Fruit fly (Drosophila melanogaster) whole organism, prepupa: ENCODE data around the gene blp.

Experiments
- Blimp-1 ChIP-seq: fragments of 200-800 bp; sonication (Bioruptor generic); optimal IDR thresholded peaks from 3 replicates; lab custom pipeline; 2017; ENCODE audit warnings: missing biosample characterization, missing genetic modification characterization, mild to moderate bottlenecking, moderate library complexity, missing genetic modification reagents
- CG10631 ChIP-seq: fragments of 200-800 bp; sonication (Bioruptor generic); optimal IDR thresholded peaks from 2 replicates; lab custom pipeline; 2016; ENCODE audit warnings: missing biosample characterization, missing genetic modification characterization
- CG10669 ChIP-seq: fragments of 200-800 bp; sonication (Bioruptor generic); optimal IDR thresholded peaks from 3 replicates; lab custom pipeline; 2018; ENCODE audit warnings: missing biosample characterization, mild to moderate bottlenecking, missing genetic modification characterization, moderate library complexity
- CG11294 ChIP-seq: fragments of 200-800 bp; sonication (Bioruptor generic); IDR thresholded peaks from 2 replicates; pipeline ENCODE4 v1.3.6; 2022; ENCODE audit warnings: missing biosample characterization, missing genetic modification characterization
- CG11762 ChIP-seq: fragments of 200-800 bp; sonication (Bioruptor generic); optimal IDR thresholded peaks from 3 replicates; lab custom pipeline; 2016; ENCODE audit warnings: missing biosample characterization, missing genetic modification characterization; ENCODE audit not compliant: insufficient read depth
- CG11902 ChIP-seq: fragments of 200-800 bp; sonication (Bioruptor generic); optimal IDR thresholded peaks from 3 replicates; lab custom pipeline; 2016; ENCODE audit warnings: missing biosample characterization, missing genetic modification characterization
- CG15336 ChIP-seq: fragments of 200-800 bp; sonication (Bioruptor generic); IDR thresholded peaks from 2 replicates; pipeline ENCODE4 v1.3.6; 2022; ENCODE audit warnings: missing biosample characterization, missing genetic modification characterization
- CG1621 ChIP-seq: fragments of 200-800 bp; sonication (Bioruptor generic); optimal IDR thresholded peaks from 3 replicates; lab custom pipeline; 2018; ENCODE audit warnings: missing biosample characterization, mild to moderate bottlenecking, missing genetic modification characterization
- CG16779 ChIP-seq: fragments of 200-800 bp; sonication (Bioruptor generic); optimal IDR thresholded peaks from 3 replicates; lab custom pipeline; 2017; ENCODE audit warnings: missing biosample characterization, mild to moderate bottlenecking, missing genetic modification characterization
- CG31627 ChIP-seq: fragments of 200-800 bp; sonication (Bioruptor generic); optimal IDR thresholded peaks from 3 replicates; lab custom pipeline; 2016; ENCODE audit warnings: missing biosample characterization, missing genetic modification characterization
- CG32006 ChIP-seq: fragments of 200-800 bp; sonication (Bioruptor generic); optimal IDR thresholded peaks from 3 replicates; lab custom pipeline; 2017; ENCODE audit warnings: missing biosample characterization, mild to moderate bottlenecking, missing genetic modification characterization
- CG34406 ChIP-seq: fragments of 200-800 bp; sonication (Bioruptor generic); optimal IDR thresholded peaks from 3 replicates; lab custom pipeline; 2016; ENCODE audit warnings: missing biosample characterization, missing genetic modification characterization
- CG3919 ChIP-seq: fragments of 200-800 bp; sonication (Bioruptor generic); optimal IDR thresholded peaks from 3 replicates; lab custom pipeline; 2016; ENCODE audit warnings: missing biosample characterization, missing genetic modification characterization
- CG4318 ChIP-seq: fragments of 200-800 bp; sonication (Bioruptor generic); optimal IDR thresholded peaks from 3 replicates; lab custom pipeline; 2017; ENCODE audit warnings: missing biosample characterization, mild to moderate bottlenecking, missing genetic modification characterization
- CG6163 ChIP-seq: fragments of 200-800 bp; sonication (Bioruptor generic); IDR thresholded peaks from 3 replicates; pipeline ENCODE4 v1.3.6; 2022; ENCODE audit warnings: missing biosample characterization, missing genetic modification characterization
- CG6276 ChIP-seq: fragments of 200-800 bp; sonication (Bioruptor generic); optimal IDR thresholded peaks from 2 replicates; lab custom pipeline; 2017; ENCODE audit warnings: missing biosample characterization, mild to moderate bottlenecking, missing genetic modification characterization
- CG6792 ChIP-seq: fragments of 200-800 bp; sonication (Bioruptor generic); optimal IDR thresholded peaks from 3 replicates; lab custom pipeline; 2016; ENCODE audit warnings: missing biosample characterization, missing genetic modification characterization
- CG6854 ChIP-seq: fragments of 200-800 bp; sonication (Bioruptor generic); optimal IDR thresholded peaks from 2 replicates; lab custom pipeline; 2017; ENCODE audit warnings: missing biosample characterization, mild to moderate bottlenecking, missing genetic modification characterization
- CG8119 ChIP-seq: fragments of 200-800 bp; sonication (Bioruptor generic); IDR thresholded peaks from 3 replicates; pipeline ENCODE4 v1.3.6; 2022; ENCODE audit warnings: missing biosample characterization, missing genetic modification characterization
- CG8319 ChIP-seq: fragments of 200-800 bp; sonication (Bioruptor generic); optimal IDR thresholded peaks from 3 replicates; lab custom pipeline; 2016; ENCODE audit warnings: missing biosample characterization, missing genetic modification characterization
- CG8632 ChIP-seq: fragments of 200-800 bp; sonication (Bioruptor generic); optimal IDR thresholded peaks from 3 replicates; lab custom pipeline; 2016; ENCODE audit warnings: missing biosample characterization, missing genetic modification characterization
- CG9139 ChIP-seq: fragments of 200-800 bp; sonication (Bioruptor generic); optimal IDR thresholded peaks from 3 replicates; lab custom pipeline; 2017; ENCODE audit warnings: missing biosample characterization, mild to moderate bottlenecking, missing genetic modification characterization
- Eip75B ChIP-seq: fragments of 200-800 bp; sonication (Bioruptor generic); optimal IDR thresholded peaks from 3 replicates; lab custom pipeline; 2016; ENCODE audit warnings: missing biosample characterization, missing genetic modification characterization
- Eip78C ChIP-seq: fragments of 200-800 bp; sonication (Bioruptor generic); peaks from one replicate; lab custom pipeline; 2016; ENCODE audit warnings: missing biosample characterization, missing genetic modification characterization
- Gug ChIP-seq: fragments of 200-800 bp; sonication (Bioruptor generic); IDR thresholded peaks from 2 replicates; pipeline ENCODE4 v1.3.6; 2022; ENCODE audit warnings: missing biosample characterization, missing genetic modification characterization
- Hr39 ChIP-seq: fragments of 200-800 bp; sonication (Bioruptor generic); optimal IDR thresholded peaks from 2 replicates; lab custom pipeline; 2016; ENCODE audit warnings: missing biosample characterization, missing genetic modification characterization
- Hr4 ChIP-seq: fragments of 200-800 bp; sonication (Bioruptor generic); optimal IDR thresholded peaks from 3 replicates; lab custom pipeline; 2016; ENCODE audit warnings: missing biosample characterization, missing genetic modification characterization
- Lpt ChIP-seq: fragments of 200-800 bp; sonication (Bioruptor generic); optimal IDR thresholded peaks from 3 replicates; lab custom pipeline; 2016; ENCODE audit warnings: missing biosample characterization, missing genetic modification characterization
- OdsH ChIP-seq: fragments of 200-800 bp; sonication (Bioruptor generic); optimal IDR thresholded peaks from 3 replicates; lab custom pipeline; 2016; ENCODE audit warnings: missing biosample characterization, missing genetic modification characterization
- Smox ChIP-seq: fragments of 200-800 bp; sonication (Bioruptor generic); optimal IDR thresholded peaks from 3 replicates; lab custom pipeline; 2016; ENCODE audit warnings: missing biosample characterization, missing genetic modification characterization
- Sox14 ChIP-seq: fragments of 200-800 bp; sonication (Bioruptor generic); optimal IDR thresholded peaks from 3 replicates; lab custom pipeline; 2016; ENCODE audit warnings: missing biosample characterization, missing genetic modification characterization
- achi ChIP-seq: fragments of 200-800 bp; sonication (Bioruptor generic); optimal IDR thresholded peaks from 3 replicates; lab custom pipeline; 2016; ENCODE audit warnings: missing biosample characterization, missing genetic modification characterization
- acj6 ChIP-seq: fragments of 200-800 bp; sonication (Bioruptor generic); optimal IDR thresholded peaks from 3 replicates; lab custom pipeline; 2016; ENCODE audit warnings: missing biosample characterization, missing genetic modification characterization
- dac ChIP-seq: fragments of 200-800 bp; sonication (Bioruptor generic); optimal IDR thresholded peaks from 2 replicates; lab custom pipeline; 2017; ENCODE audit warnings: missing biosample characterization, mild to moderate bottlenecking, missing genetic modification characterization
- dsx ChIP-seq: fragments of 200-800 bp; optimal IDR thresholded peaks from 3 replicates; lab custom pipeline; 2019; ENCODE audit warnings: missing biosample characterization, mild to moderate bottlenecking, missing genetic modification characterization, moderate library complexity; ENCODE audit not compliant: poor library complexity, severe bottlenecking
- eg ChIP-seq: fragments of 200-800 bp; sonication (Bioruptor generic); IDR thresholded peaks from 3 replicates; pipeline ENCODE4 v1.3.6; 2022; ENCODE audit warnings: missing biosample characterization, missing genetic modification characterization
- esn ChIP-seq: fragments of 200-800 bp; sonication (Bioruptor generic); optimal IDR thresholded peaks from 2 replicates; lab custom pipeline; 2016; ENCODE audit warnings: missing biosample characterization, mild to moderate bottlenecking, missing genetic modification characterization, moderate library complexity
- fd59A ChIP-seq: fragments of 200-800 bp; sonication (Bioruptor generic); optimal IDR thresholded peaks from 2 replicates; lab custom pipeline; 2017; ENCODE audit warnings: missing biosample characterization, mild to moderate bottlenecking, missing genetic modification characterization, missing genetic modification reagents
- fd85E ChIP-seq: fragments of 200-800 bp; sonication (Bioruptor generic); optimal IDR thresholded peaks from 3 replicates; lab custom pipeline; 2016; ENCODE audit warnings: missing biosample characterization, missing genetic modification characterization
- fkh ChIP-seq: fragments of 200-800 bp; sonication (Bioruptor generic); optimal IDR thresholded peaks from 3 replicates; lab custom pipeline; 2017; ENCODE audit warnings: missing biosample characterization, mild to moderate bottlenecking, missing genetic modification characterization, moderate library complexity
- net ChIP-seq: fragments of 200-800 bp; sonication (Bioruptor generic); optimal IDR thresholded peaks from 3 replicates; lab custom pipeline; 2016; ENCODE audit warnings: missing biosample characterization, missing genetic modification characterization
- pdm3 ChIP-seq: fragments of 200-800 bp; sonication (Bioruptor generic); optimal IDR thresholded peaks from 3 replicates; lab custom pipeline; 2016; ENCODE audit warnings: missing biosample characterization, missing genetic modification characterization
- salr ChIP-seq, 2 experiments: fragments of 200-800 bp; sonication (Bioruptor generic); optimal IDR thresholded peaks; 3 replicates each; lab custom pipeline; 2016 to 2018; ENCODE audit warnings: missing biosample characterization in 2 of 2, missing genetic modification characterization in 2 of 2, mild to moderate bottlenecking in 1 of 2
- spab ChIP-seq: fragments of 200-800 bp; sonication (Bioruptor generic); optimal IDR thresholded peaks from 2 replicates; lab custom pipeline; 2017; ENCODE audit warnings: missing biosample characterization, mild to moderate bottlenecking, missing genetic modification characterization, missing genetic modification reagents
- svp ChIP-seq: fragments of 200-800 bp; sonication (Bioruptor generic); peaks from one replicate; lab custom pipeline; 2016; ENCODE audit warnings: missing biosample characterization, missing genetic modification characterization
- topi ChIP-seq: fragments of 200-800 bp; sonication (Bioruptor generic); optimal IDR thresholded peaks from 3 replicates; lab custom pipeline; 2016; ENCODE audit warnings: missing biosample characterization, missing genetic modification characterization
- vri ChIP-seq: fragments of 200-800 bp; sonication (Bioruptor generic); optimal IDR thresholded peaks from 3 replicates; lab custom pipeline; 2016; ENCODE audit warnings: missing biosample characterization, mild to moderate bottlenecking, missing genetic modification characterization

Gene blp

DNA sequence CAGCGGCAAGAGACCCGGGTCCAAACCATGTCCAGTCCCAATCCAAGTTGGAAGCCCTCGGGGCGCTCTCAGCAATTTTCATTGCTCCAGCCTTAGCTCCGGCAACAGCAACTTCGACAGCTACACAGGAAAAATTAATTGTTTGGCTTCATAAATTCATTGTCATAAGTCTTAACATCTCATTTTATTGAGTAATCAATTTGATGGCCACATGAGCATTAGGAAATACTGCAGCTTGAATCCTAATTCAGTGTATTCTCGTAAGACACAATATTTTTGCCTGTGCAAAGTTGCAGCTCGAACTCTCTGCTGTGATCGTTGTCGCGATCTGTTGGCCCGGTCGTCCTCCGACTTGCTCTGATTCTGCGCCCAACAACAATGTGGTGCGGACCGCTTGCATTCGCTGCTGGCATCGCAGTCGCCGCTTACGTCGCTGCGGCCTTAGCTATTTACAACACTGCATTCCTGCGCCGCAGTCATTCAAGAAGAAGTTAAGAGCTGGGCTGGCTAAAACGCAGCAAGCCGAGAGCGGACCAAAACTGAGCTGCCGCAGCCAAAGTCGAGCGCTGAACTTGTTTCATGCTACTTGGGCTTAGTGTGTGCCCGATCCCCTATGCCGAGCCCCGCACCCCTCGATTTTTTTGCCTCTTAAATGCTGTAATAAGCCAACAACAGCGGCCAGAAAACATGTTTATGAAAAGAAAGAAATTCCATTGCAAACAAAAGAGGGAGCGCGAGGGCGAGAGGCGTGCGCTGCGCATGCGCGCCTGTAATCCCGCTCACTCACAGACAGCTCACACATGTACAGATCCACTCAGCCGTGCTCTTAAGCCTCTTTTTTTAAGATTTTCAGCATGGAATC is 14.0 kb upstream of the blp start (continued):
- TF ChIP-seq CG3919 (GFP tag; lab: Kevin White, UChicago) (peak; percentile 98), topi (GFP tag; lab: Kevin White, UChicago) (peak; percentile 97), Gug (GFP tag; lab: Robert Waterston, UW) (peak; percentile 90), pdm3 (GFP tag; lab: Kevin White, UChicago) (peak; percentile 98), Blimp-1 (GFP tag; lab: Kevin White, UChicago) (peak; percentile 75), CG6163 (peak; percentile 98), CG34406 (GFP tag; lab: Kevin White, UChicago) (peak; percentile 95), Lpt (GFP tag; lab: Kevin White, UChicago) (peak; percentile 86), CG15336 (peak; percentile 95), CG31627 (GFP tag; lab: Kevin White, UChicago) (peak; percentile 97), Eip75B (peak; percentile 98), acj6 (peak; percentile 97), esn (GFP tag; lab: Kevin White, UChicago) (peak; percentile 98), Eip78C (GFP tag; lab: Kevin White, UChicago) (peak; percentile 99)
- TF ChIP-seq, all 60 proteins: peak for 58

DNA sequence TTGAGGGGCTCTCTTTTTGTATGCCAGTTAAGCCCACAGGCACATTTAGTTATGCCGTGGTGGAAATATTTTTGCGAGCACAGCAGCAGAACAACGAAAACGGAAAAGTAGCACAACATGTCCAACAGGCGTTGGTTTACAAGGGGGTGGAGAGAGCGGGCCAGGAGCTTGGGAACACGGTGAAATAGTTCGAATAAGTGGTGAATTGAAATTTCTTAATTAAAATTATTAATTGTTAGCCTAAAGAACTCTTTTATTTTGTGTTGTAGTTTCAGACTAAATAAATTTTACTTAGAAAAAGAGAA is 13.5 kb upstream of the blp start:
- TF ChIP-seq achi (GFP tag; lab: Kevin White, UChicago) (peak; percentile 4), CG32006 (GFP tag; lab: Kevin White, UChicago) (peak; percentile 28), CG15336 (no peak), Hr4 (peak; percentile 15), CG10631 (peak; percentile 29), svp (peak; percentile 31)
- TF ChIP-seq, all 60 proteins: peak for 5

DNA sequence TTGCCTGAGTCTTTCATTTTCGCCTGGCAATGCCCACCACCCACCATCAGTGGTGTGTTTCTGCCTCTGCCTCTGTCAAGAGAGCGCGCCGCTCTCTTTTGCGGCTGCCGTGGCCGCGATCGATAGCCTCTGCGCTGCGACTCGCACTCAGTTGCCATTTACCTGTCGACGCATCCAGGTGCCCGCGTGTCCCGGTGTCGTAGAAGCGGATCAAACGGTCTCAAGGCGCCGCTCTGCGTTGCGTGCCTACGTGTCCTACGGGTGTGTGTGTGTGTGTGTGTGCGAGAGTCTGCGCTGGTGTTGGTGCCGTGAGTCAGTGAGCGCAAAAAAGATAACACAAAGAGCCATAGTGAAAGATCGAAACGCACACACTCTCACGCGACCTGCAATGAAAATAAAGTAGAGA is 12.9 kb upstream of the blp start, which contains the start of gene Fbxl7:
Gene Fbxl7 (plus strand): TSS at position 148 of the 406 bp plus-strand sequence.
- TF ChIP-seq dsx: peak; percentile 21
- peak; percentile 71 for TF ChIP-seq CG6163
- TF ChIP-seq CG6276 (GFP tag; lab: Kevin White, UChicago): no peak
- peak; percentile 20 for TF ChIP-seq fkh (GFP tag; lab: Kevin White, UChicago)
- peak; percentile 40 for TF ChIP-seq CG6854
- TF ChIP-seq CG16779 (tag; lab: Kevin White, UChicago): no peak
- no peak for TF ChIP-seq CG8632 (GFP tag; lab: Kevin White, UChicago)
- TF ChIP-seq vri (GFP tag; lab: Kevin White, UChicago): no peak
- TF ChIP-seq CG6792 (GFP tag; lab: Kevin White, UChicago): no peak
- TF ChIP-seq Smox (GFP tag; lab: Kevin White, UChicago): no peak
- peak; percentile 32 for TF ChIP-seq Eip78C (GFP tag; lab: Kevin White, UChicago)
- TF ChIP-seq salr (GFP tag; optimal IDR thresholded peaks at IDR 0.05; lab: Kevin White, UChicago): no peak
- no peak for TF ChIP-seq CG10669 (GFP tag; lab: Kevin White, UChicago)
- TF ChIP-seq CG1621 (tag; lab: Kevin White, UChicago): peak; percentile 36
- no peak for TF ChIP-seq OdsH (GFP tag; lab: Kevin White, UChicago)
- peak; percentile 36 for TF ChIP-seq Sox14 (GFP tag; lab: Kevin White, UChicago)
- TF ChIP-seq fd59A (GFP tag; lab: Kevin White, UChicago): no peak
- TF ChIP-seq CG4318: no peak
- TF ChIP-seq dac (GFP tag; lab: Kevin White, UChicago): no peak
- no peak for TF ChIP-seq topi (GFP tag; lab: Kevin White, UChicago)
- no peak for TF ChIP-seq spab
- TF ChIP-seq Hr39: no peak
- no peak; the same call in 1 of the 2 replicates for TF ChIP-seq CG15336
- no peak for TF ChIP-seq CG8319 (GFP tag; lab: Kevin White, UChicago)
- no peak for TF ChIP-seq CG11902 (GFP tag; lab: Kevin White, UChicago)
- no peak for TF ChIP-seq CG8119 (GFP tag; lab: Robert Waterston, UW)
- peak; percentile 34 for TF ChIP-seq Lpt (GFP tag; lab: Kevin White, UChicago)
- TF ChIP-seq CG9139 (GFP tag; lab: Kevin White, UChicago): no peak
- TF ChIP-seq svp: peak; percentile 53
- no peak for TF ChIP-seq fd85E (GFP tag; lab: Kevin White, UChicago)
- TF ChIP-seq CG11294 (GFP tag; lab: Robert Waterston, UW): no peak
- no peak for TF ChIP-seq CG11762
- TF ChIP-seq CG31627 (GFP tag; lab: Kevin White, UChicago): no peak
- TF ChIP-seq Eip75B: no peak
- peak; percentile 71 for TF ChIP-seq eg (GFP tag; lab: Robert Waterston, UW)
- TF ChIP-seq net (GFP tag; lab: Kevin White, UChicago): peak; percentile 8
